Worm (Caenorhabditis elegans) whole organism, young adult: ENCODE data around the gene F44G4.1.

Experiments used
- hmg-1.2 ChIP-seq: fragments of 200-800 bp; sonication (Bioruptor generic); IDR thresholded peaks from 2 replicates; pipeline ENCODE4 v1.3.6; 2022; ENCODE audit warnings: missing genetic modification reagents, missing genetic modification characterization, missing compliant biosample characterization
- let-526 ChIP-seq: fragments of 200-800 bp; sonication (Bioruptor generic); IDR thresholded peaks from 2 replicates; pipeline ENCODE4 v1.3.6; 2022; ENCODE audit warnings: missing genetic modification reagents, missing genetic modification characterization, missing compliant biosample characterization
- nfya-2 ChIP-seq: fragments of 200-800 bp; sonication (Bioruptor generic); IDR thresholded peaks from 2 replicates; pipeline ENCODE4 v1.3.6; 2022; ENCODE audit warnings: missing genetic modification reagents, missing genetic modification characterization, missing compliant biosample characterization

DNA sequence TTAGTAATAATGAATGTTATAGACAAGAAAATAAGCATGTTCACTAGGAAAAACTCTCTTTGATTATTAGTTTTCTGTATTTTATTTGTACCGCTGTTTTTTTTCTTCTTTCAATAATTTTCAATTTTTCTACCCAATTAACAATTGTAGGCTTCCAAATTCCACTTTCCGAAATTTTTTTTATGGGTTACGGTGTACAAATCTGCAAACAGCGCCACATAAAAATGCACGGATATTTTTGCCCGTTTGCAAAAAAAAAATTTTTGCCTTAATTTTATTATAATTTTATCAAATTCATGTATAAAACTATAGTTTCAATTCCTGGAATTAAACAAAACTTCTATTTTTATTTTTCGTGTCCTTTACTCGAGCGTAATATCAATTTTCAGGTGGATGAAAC is 1.7 kb upstream of the F44G4.1 start, which contains the start of gene ooc-5:
- TF ChIP-seq nfya-2 (GFP tag; lab: Robert Waterston, UW) (no peak), let-526 (GFP tag; lab: Robert Waterston, UW) (no peak), hmg-1.2 (GFP tag; lab: Robert Waterston, UW) (no peak)
